Fruit fly (Drosophila melanogaster): ENCODE data around the gene Trpml.

Trpml gene

DNA sequence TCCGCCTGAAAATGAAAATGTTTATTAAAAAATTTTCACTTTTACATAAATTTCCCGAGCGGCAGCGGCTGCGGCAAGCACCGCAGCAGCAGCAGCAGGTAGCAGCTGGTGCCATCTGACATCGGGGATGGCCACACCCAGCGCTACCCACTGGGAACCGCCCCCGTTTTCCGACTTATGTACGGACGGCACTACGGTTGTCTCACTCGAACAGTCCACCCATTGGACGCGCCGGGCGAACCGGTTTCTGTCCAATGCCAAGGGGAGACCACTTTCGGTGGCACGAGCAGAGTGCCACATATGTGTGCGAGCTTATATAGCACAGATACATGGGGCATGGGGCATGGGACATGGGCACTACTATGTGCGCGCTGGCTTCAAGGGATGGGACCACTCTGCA, 35.2 kb downstream of the Trpml start (continued):
- no peak for TF ChIP-seq MBD-R2 (GFP tag; IDR thresholded peaks at IDR 0.05)
- TF ChIP-seq kah (GFP tag; optimal IDR thresholded peaks at IDR 0.05) = no peak
- no peak for TF ChIP-seq HmgZ (tag; optimal IDR thresholded peaks at IDR 0.05)
- no peak for TF ChIP-seq Poxn (GFP tag; IDR thresholded peaks at IDR 0.05)
- TF ChIP-seq hbn (GFP tag; IDR thresholded peaks at IDR 0.05; ENCODE audit: partially characterized antibody) = 0 out of 2 replicates have a peak, but pooled peaks have one; percentile 21
- no peak for TF ChIP-seq Hand (GFP tag; optimal IDR thresholded peaks at IDR 0.05)
- TF ChIP-seq ci (GFP tag; IDR thresholded peaks at IDR 0.05) = no peak
- TF ChIP-seq CG1832 (GFP tag; optimal IDR thresholded peaks at IDR 0.05) = peak; percentile 85
- peak; percentile 23; the same call in 1 of the 3 replicates for TF ChIP-seq Opbp (GFP tag; IDR thresholded peaks at IDR 0.05; ENCODE audit: partially characterized antibody)
- no peak for TF ChIP-seq Bteb2 (GFP tag; optimal IDR thresholded peaks at IDR 0.05)
- peak; percentile 20 for TF ChIP-seq HLHmδ (GFP tag; optimal IDR thresholded peaks at IDR 0.05)
- peak; percentile 46 for TF ChIP-seq bbx (GFP tag; IDR thresholded peaks at IDR 0.05; ENCODE audit: partially characterized antibody)
- TF ChIP-seq CG6254 (GFP tag; optimal IDR thresholded peaks at IDR 0.05) = no peak
- TF ChIP-seq ftz-f1 (GFP tag; optimal IDR thresholded peaks at IDR 0.05) = peak; percentile 31
- no peak for TF ChIP-seq CG10979 (tag; optimal IDR thresholded peaks at IDR 0.05)
- no peak for TF ChIP-seq scrt (GFP tag; optimal IDR thresholded peaks at IDR 0.05)
- TF ChIP-seq CG32767 (GFP tag; IDR thresholded peaks at IDR 0.05) = no peak
- TF ChIP-seq zen (tag; optimal IDR thresholded peaks at IDR 0.05) = no peak
- TF ChIP-seq CG10543 (GFP tag; optimal IDR thresholded peaks at IDR 0.05) = no peak
- TF ChIP-seq lilli (GFP tag; optimal IDR thresholded peaks at IDR 0.05) = no peak
- TF ChIP-seq Med (GFP tag) = peak; percentile 4
- TF ChIP-seq CG9215 (GFP tag; IDR thresholded peaks at IDR 0.05) = no peak
- TF ChIP-seq Rx (GFP tag; IDR thresholded peaks at IDR 0.05) = no peak
- no peak for TF ChIP-seq Elba2 (GFP tag; optimal IDR thresholded peaks at IDR 0.05)
- TF ChIP-seq CG13424 (tag; optimal IDR thresholded peaks at IDR 0.05) = no peak
- 0 out of 2 replicates have a peak, but pooled peaks have one; percentile 12 for TF ChIP-seq vvl (GFP tag; IDR thresholded peaks at IDR 0.05)
- peak; percentile 34 for TF ChIP-seq sna (GFP tag; IDR thresholded peaks at IDR 0.05; ENCODE audit: partially characterized antibody)
- no peak for TF ChIP-seq CG1647 (GFP tag; optimal IDR thresholded peaks at IDR 0.05)
- peak; percentile 95 for TF ChIP-seq CG10321 (GFP tag; IDR thresholded peaks at IDR 0.05)
- no peak for TF ChIP-seq Scr (GFP tag; IDR thresholded peaks at IDR 0.05; ENCODE audit: partially characterized antibody)
- TF ChIP-seq CG34224 (GFP tag; IDR thresholded peaks at IDR 0.05; ENCODE audit: partially characterized antibody) = no peak
- no peak for TF ChIP-seq GATAe (GFP tag; conservative IDR thresholded peaks at IDR 0.05)
- TF ChIP-seq CG6813 (GFP tag; optimal IDR thresholded peaks at IDR 0.05) = no peak

DNA sequence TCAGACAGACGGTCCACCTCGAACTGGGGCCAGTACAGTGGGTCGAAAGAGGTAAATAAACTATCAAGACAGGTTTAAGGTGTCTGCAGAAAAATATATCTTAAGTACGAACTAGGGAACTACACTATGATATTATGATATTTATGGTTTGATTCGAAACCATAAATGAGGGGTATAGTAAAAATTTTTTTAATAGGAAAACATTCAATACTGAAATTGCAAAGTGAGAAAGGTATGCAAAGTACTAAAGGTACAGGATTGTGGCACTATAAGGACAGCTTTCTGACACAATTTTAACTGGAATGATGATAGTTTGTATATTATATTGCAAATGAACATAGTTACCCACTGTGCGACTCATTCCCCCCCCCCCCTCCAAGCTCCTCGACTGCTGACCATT, 42.1 kb downstream of the Trpml start:
- TF ChIP-seq NFAT (GFP tag; IDR thresholded peaks at IDR 0.05) (no peak), nom (GFP tag; optimal IDR thresholded peaks at IDR 0.05) (peak; percentile 2), wdn (GFP tag; IDR thresholded peaks at IDR 0.05) (no peak), nau (GFP tag; optimal IDR thresholded peaks at IDR 0.05) (no peak), CG12236 (GFP tag; optimal IDR thresholded peaks at IDR 0.05) (no peak), ham (GFP tag; IDR thresholded peaks at IDR 0.05) (peak; percentile 3; the same call in 1 of the 2 replicates), twi (tag; optimal IDR thresholded peaks at IDR 0.05) (no peak), Tbp (GFP tag; optimal IDR thresholded peaks at IDR 0.05) (no peak), CG6765 (GFP tag; optimal IDR thresholded peaks at IDR 0.05) (no peak), Dp (GFP tag; optimal IDR thresholded peaks at IDR 0.05) (no peak), cwo (GFP tag; optimal IDR thresholded peaks at IDR 0.05) (no peak), ERR (GFP tag; optimal IDR thresholded peaks at IDR 0.05) (no peak), CG13287 (GFP tag; IDR thresholded peaks at IDR 0.05; ENCODE audit: partially characterized antibody) (no peak), CG14050 (GFP tag; IDR thresholded peaks at IDR 0.05) (no peak)

All from whole organism, embryonic.